Worm (Caenorhabditis elegans): ENCODE measurements around the gene srg-33.

The srg-33 gene

ce11 chrV:8302522-8302921, 10.7 kb downstream of the srg-33 start, which contains the start of gene sel-9 (continued):
- peak; percentile 56 for TF ChIP-seq swsn-7 (tag; optimal IDR thresholded peaks at IDR 0.05)
- TF ChIP-seq dsc-1 (tag; optimal IDR thresholded peaks at IDR 0.05), result peak; percentile 24
- TF ChIP-seq irx-1 (tag; optimal IDR thresholded peaks at IDR 0.05), result no peak
- no peak for TF ChIP-seq nhr-28 (tag; optimal IDR thresholded peaks at IDR 0.05)
- TF ChIP-seq blmp-1 (tag; optimal IDR thresholded peaks at IDR 0.05), result peak; percentile 64
- TF ChIP-seq C04F5.9 (tag; optimal IDR thresholded peaks at IDR 0.05), result no peak
- no peak for TF ChIP-seq ztf-11 (tag; optimal IDR thresholded peaks at IDR 0.05)
- TF ChIP-seq aly-2 (tag; optimal IDR thresholded peaks at IDR 0.05), result no peak
- TF ChIP-seq dpl-1 (GFP tag; optimal IDR thresholded peaks at IDR 0.05), result peak; percentile 85 to 92 (median 89)
- no peak for TF ChIP-seq ets-5 (GFP tag; IDR thresholded peaks at IDR 0.05)
- peak; percentile 43 for TF ChIP-seq rnt-1 (tag; optimal IDR thresholded peaks at IDR 0.05)
- TF ChIP-seq ceh-90 (tag; optimal IDR thresholded peaks at IDR 0.05), result no peak
- no peak for TF ChIP-seq ceh-88 (GFP tag; IDR thresholded peaks at IDR 0.05)
- TF ChIP-seq lsy-2 (tag; optimal IDR thresholded peaks at IDR 0.05), result peak; percentile 55 to 69
- no peak for TF ChIP-seq mab-9 (GFP tag; IDR thresholded peaks at IDR 0.05)
- TF ChIP-seq nhr-76 (tag; optimal IDR thresholded peaks at IDR 0.05), result no peak
- no peak for TF ChIP-seq sup-37 (GFP tag; optimal IDR thresholded peaks at IDR 0.05)
- TF ChIP-seq ama-1 (optimal IDR thresholded peaks at IDR 0.05), result peak; percentile 14
- peak; percentile 76 for TF ChIP-seq C16A3.4 (tag; optimal IDR thresholded peaks at IDR 0.05)
- TF ChIP-seq sptf-1 (tag; optimal IDR thresholded peaks at IDR 0.05), result no peak
- TF ChIP-seq mdl-1 (tag; optimal IDR thresholded peaks at IDR 0.05), result peak in 1 of 2 experiments; percentile 42
- TF ChIP-seq C34B4.2 (tag; optimal IDR thresholded peaks at IDR 0.05), result no peak
- TF ChIP-seq efl-3 (GFP tag; optimal IDR thresholded peaks at IDR 0.05), result no peak
- peak; percentile 59 for TF ChIP-seq nhr-20 (tag; optimal IDR thresholded peaks at IDR 0.05)
- TF ChIP-seq zag-1 (tag; optimal IDR thresholded peaks at IDR 0.05), result no peak
- TF ChIP-seq ceh-82 (tag; optimal IDR thresholded peaks at IDR 0.05), result peak; percentile 19 to 38 (median 26)
- no peak for TF ChIP-seq ztf-4 (tag; optimal IDR thresholded peaks at IDR 0.05)
- TF ChIP-seq elt-3 (tag; optimal IDR thresholded peaks at IDR 0.05), result peak in 1 of 6 experiments; percentile 47
- peak; percentile 37 for TF ChIP-seq skn-1 (tag; optimal IDR thresholded peaks at IDR 0.05)
- TF ChIP-seq ceh-63 (GFP tag; optimal IDR thresholded peaks at IDR 0.05), result no peak
- TF ChIP-seq nhr-237 (tag; optimal IDR thresholded peaks at IDR 0.05), result no peak
- no peak for TF ChIP-seq zip-4 (GFP tag; optimal IDR thresholded peaks at IDR 0.05)
- peak; percentile 53 for TF ChIP-seq nhr-47 (tag; optimal IDR thresholded peaks at IDR 0.05)
- peak; percentile 47 for TF ChIP-seq lin-14 (GFP tag; optimal IDR thresholded peaks at IDR 0.05)
- no peak for TF ChIP-seq nhr-77 (tag; optimal IDR thresholded peaks at IDR 0.05)
- peak; percentile 29 for TF ChIP-seq lin-15B (tag; optimal IDR thresholded peaks at IDR 0.05)

ce11 chrV:8304461-8305195, 12.8 kb downstream of the srg-33 start, which contains the start of gene W02D7.11:
W02D7.11 (minus strand) TSS chrV:8304511.
- TF ChIP-seq ces-1 (GFP tag; optimal IDR thresholded peaks at IDR 0.05), result no peak
- no peak for TF ChIP-seq efl-1 (optimal IDR thresholded peaks at IDR 0.05)
- peak in 1 of 2 experiments; percentile 21 for TF ChIP-seq efl-1 (GFP tag; optimal IDR thresholded peaks at IDR 0.05 in 1 of 2)
- no peak for TF ChIP-seq ztf-11 (tag; optimal IDR thresholded peaks at IDR 0.05)
- no peak for TF ChIP-seq rnt-1 (tag; optimal IDR thresholded peaks at IDR 0.05)
- no peak for TF ChIP-seq hlh-4 (tag; optimal IDR thresholded peaks at IDR 0.05)
- TF ChIP-seq elt-2 (tag; optimal IDR thresholded peaks at IDR 0.05), result peak; percentile 64
- no peak for TF ChIP-seq nhr-237 (tag; optimal IDR thresholded peaks at IDR 0.05)
- peak in 1 of 2 experiments; percentile 30 for TF ChIP-seq lin-35 (GFP tag; optimal IDR thresholded peaks at IDR 0.05)
